Fruit fly (Drosophila melanogaster): ENCODE measurements around the gene ND-B14.5A.

The ND-B14.5A gene

DNA sequence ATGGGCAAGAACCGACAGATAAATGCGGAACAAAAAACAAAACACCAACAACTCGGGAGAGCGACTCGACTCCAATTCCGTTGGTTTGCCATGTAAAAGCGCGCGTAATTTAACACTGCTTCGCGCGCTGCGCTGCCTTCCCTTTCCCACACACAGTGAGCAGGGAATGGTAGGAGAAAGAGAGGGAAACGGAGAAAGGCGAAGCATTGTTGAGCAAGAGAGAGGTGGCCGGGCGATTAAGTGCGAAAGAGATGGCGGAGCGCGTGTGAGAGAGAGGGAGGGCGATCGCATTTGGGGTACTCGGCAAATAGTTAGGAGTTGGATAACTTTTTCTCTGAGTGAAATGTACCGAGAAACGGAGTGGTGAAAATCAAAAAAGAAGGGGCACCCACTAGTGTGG lies 16.5 kb upstream of the ND-B14.5A start (continued):
- TF ChIP-seq stwl (tag; optimal IDR thresholded peaks at IDR 0.05), result peak; percentile 20
- TF ChIP-seq Elba2 (GFP tag; optimal IDR thresholded peaks at IDR 0.05), result peak; percentile 28
- no peak for TF ChIP-seq CG6175 (GFP tag; IDR thresholded peaks at IDR 0.05)
- peak; percentile 32 for TF ChIP-seq CG17829 (tag; optimal IDR thresholded peaks at IDR 0.05)
- TF ChIP-seq CG3163 (GFP tag; optimal IDR thresholded peaks at IDR 0.05), result peak; percentile 46
- TF ChIP-seq CG1024 (GFP tag; IDR thresholded peaks at IDR 0.05), result 0 out of 2 replicates have a peak, but pooled peaks have one; percentile 21
- peak; percentile 43 for TF ChIP-seq Six4 (GFP tag; optimal IDR thresholded peaks at IDR 0.05)
- TF ChIP-seq ERR (GFP tag; optimal IDR thresholded peaks at IDR 0.05), result no peak
- peak in 1 of 3 experiments; percentile 2 for TF ChIP-seq Stat92E (GFP tag; optimal IDR thresholded peaks at IDR 0.05)
- peak; percentile 24 for TF ChIP-seq Deaf1 (tag; optimal IDR thresholded peaks at IDR 0.05)
- TF ChIP-seq exex (tag; optimal IDR thresholded peaks at IDR 0.05), result peak; percentile 9
- no peak for TF ChIP-seq wdn (GFP tag; IDR thresholded peaks at IDR 0.05)
- TF ChIP-seq Ptx1 (GFP tag; IDR thresholded peaks at IDR 0.05), result peak; percentile 39; the same call in 1 of the 2 replicates
- peak; percentile 3 for TF ChIP-seq CG18262 (tag; optimal IDR thresholded peaks at IDR 0.05)
- no peak for TF ChIP-seq Lpt (GFP tag; optimal IDR thresholded peaks at IDR 0.05)
- peak; percentile 76 for TF ChIP-seq sens (GFP tag)
- peak; percentile 65 for TF ChIP-seq Dp (GFP tag; optimal IDR thresholded peaks at IDR 0.05)
- TF ChIP-seq CG9932 (GFP tag; IDR thresholded peaks at IDR 0.05), result no peak
- peak in 1 of 2 experiments; percentile 85 for TF ChIP-seq Pdp1 (GFP tag; optimal IDR thresholded peaks at IDR 0.05)
- TF ChIP-seq CG10431 (GFP tag; optimal IDR thresholded peaks at IDR 0.05), result peak; percentile 99
- TF ChIP-seq CG15479 (GFP tag; optimal IDR thresholded peaks at IDR 0.05), result peak; percentile 50
- peak; percentile 9 for TF ChIP-seq MESR4 (GFP tag; optimal IDR thresholded peaks at IDR 0.05)
- peak; percentile 36; the same call in 1 of the 2 replicates for TF ChIP-seq vvl (GFP tag; IDR thresholded peaks at IDR 0.05)
- TF ChIP-seq ci (GFP tag; IDR thresholded peaks at IDR 0.05), result peak; percentile 62
- peak; percentile 69 for TF ChIP-seq so (GFP tag; IDR thresholded peaks at IDR 0.05)
- peak; percentile 60 for TF ChIP-seq zf30C (GFP tag; optimal IDR thresholded peaks at IDR 0.05)
- TF ChIP-seq E2f1 (GFP tag; IDR thresholded peaks at IDR 0.05), result peak; percentile 87
- TF ChIP-seq CG1832 (GFP tag; optimal IDR thresholded peaks at IDR 0.05), result peak; percentile 96
- no peak for TF ChIP-seq Hr78 (GFP tag; optimal IDR thresholded peaks at IDR 0.05)
- peak; percentile 88 for TF ChIP-seq CG8478 (optimal IDR thresholded peaks at IDR 0.05)
- TF ChIP-seq CG10321 (GFP tag; IDR thresholded peaks at IDR 0.05), result peak; percentile 89
- peak; percentile 64 for TF ChIP-seq Sox102F (GFP tag; optimal IDR thresholded peaks at IDR 0.05)
- peak; percentile 53 for TF ChIP-seq Med (GFP tag)
- peak; percentile 100 for TF ChIP-seq wek (GFP tag; optimal IDR thresholded peaks at IDR 0.05)
- peak; percentile 32 for TF ChIP-seq YL-1 (GFP tag; optimal IDR thresholded peaks at IDR 0.05)
- no peak for TF ChIP-seq odd (GFP tag; optimal IDR thresholded peaks at IDR 0.05)
- TF ChIP-seq HmgZ (tag; optimal IDR thresholded peaks at IDR 0.05), result peak; percentile 44
- peak; percentile 20 for TF ChIP-seq nmo (GFP tag; optimal IDR thresholded peaks at IDR 0.05)
- peak; percentile 97 for TF ChIP-seq crol (GFP tag; IDR thresholded peaks at IDR 0.05)
- peak; percentile 48 for TF ChIP-seq Nf-YB (GFP tag; optimal IDR thresholded peaks at IDR 0.05)
- peak; percentile 30 for TF ChIP-seq CG2712 (tag; optimal IDR thresholded peaks at IDR 0.05)
